Fruit fly (Drosophila melanogaster) whole organism, prepupa: ENCODE data around the gene RNaseX25.

Source experiments
- Blimp-1 ChIP-seq: fragments of 200-800 bp; sonication (Bioruptor generic); optimal IDR thresholded peaks from 3 replicates; lab custom pipeline; 2017; ENCODE audit warnings: missing biosample characterization, missing genetic modification characterization, mild to moderate bottlenecking, moderate library complexity, missing genetic modification reagents
- CG10631 ChIP-seq: fragments of 200-800 bp; sonication (Bioruptor generic); optimal IDR thresholded peaks from 2 replicates; lab custom pipeline; 2016; ENCODE audit warnings: missing biosample characterization, missing genetic modification characterization
- CG10669 ChIP-seq: fragments of 200-800 bp; sonication (Bioruptor generic); optimal IDR thresholded peaks from 3 replicates; lab custom pipeline; 2018; ENCODE audit warnings: missing biosample characterization, mild to moderate bottlenecking, missing genetic modification characterization, moderate library complexity
- CG11762 ChIP-seq: fragments of 200-800 bp; sonication (Bioruptor generic); optimal IDR thresholded peaks from 3 replicates; lab custom pipeline; 2016; ENCODE audit warnings: missing biosample characterization, missing genetic modification characterization; ENCODE audit not compliant: insufficient read depth
- CG15336 ChIP-seq: fragments of 200-800 bp; sonication (Bioruptor generic); IDR thresholded peaks from 2 replicates; pipeline ENCODE4 v1.3.6; 2022; ENCODE audit warnings: missing biosample characterization, missing genetic modification characterization
- CG1621 ChIP-seq: fragments of 200-800 bp; sonication (Bioruptor generic); optimal IDR thresholded peaks from 3 replicates; lab custom pipeline; 2018; ENCODE audit warnings: missing biosample characterization, mild to moderate bottlenecking, missing genetic modification characterization
- CG16779 ChIP-seq: fragments of 200-800 bp; sonication (Bioruptor generic); optimal IDR thresholded peaks from 3 replicates; lab custom pipeline; 2017; ENCODE audit warnings: missing biosample characterization, mild to moderate bottlenecking, missing genetic modification characterization
- CG3032 ChIP-seq: fragments of 200-800 bp; optimal IDR thresholded peaks from 2 replicates; lab custom pipeline; 2019; ENCODE audit warnings: missing biosample characterization, mild to moderate bottlenecking, missing genetic modification characterization, moderate library complexity
- CG31627 ChIP-seq: fragments of 200-800 bp; sonication (Bioruptor generic); optimal IDR thresholded peaks from 3 replicates; lab custom pipeline; 2016; ENCODE audit warnings: missing biosample characterization, missing genetic modification characterization
- CG32006 ChIP-seq: fragments of 200-800 bp; sonication (Bioruptor generic); optimal IDR thresholded peaks from 3 replicates; lab custom pipeline; 2017; ENCODE audit warnings: missing biosample characterization, mild to moderate bottlenecking, missing genetic modification characterization
- CG34406 ChIP-seq: fragments of 200-800 bp; sonication (Bioruptor generic); optimal IDR thresholded peaks from 3 replicates; lab custom pipeline; 2016; ENCODE audit warnings: missing biosample characterization, missing genetic modification characterization
- CG6792 ChIP-seq: fragments of 200-800 bp; sonication (Bioruptor generic); optimal IDR thresholded peaks from 3 replicates; lab custom pipeline; 2016; ENCODE audit warnings: missing biosample characterization, missing genetic modification characterization
- CG6808 ChIP-seq: fragments of 200-800 bp; sonication (Bioruptor generic); optimal IDR thresholded peaks from 3 replicates; lab custom pipeline; 2017; ENCODE audit warnings: missing biosample characterization, missing genetic modification characterization, mild to moderate bottlenecking, moderate library complexity, missing genetic modification reagents
- CG8319 ChIP-seq: fragments of 200-800 bp; sonication (Bioruptor generic); optimal IDR thresholded peaks from 3 replicates; lab custom pipeline; 2016; ENCODE audit warnings: missing biosample characterization, missing genetic modification characterization
- CG9139 ChIP-seq: fragments of 200-800 bp; sonication (Bioruptor generic); optimal IDR thresholded peaks from 3 replicates; lab custom pipeline; 2017; ENCODE audit warnings: missing biosample characterization, mild to moderate bottlenecking, missing genetic modification characterization
- Eip78C ChIP-seq: fragments of 200-800 bp; sonication (Bioruptor generic); peaks from one replicate; lab custom pipeline; 2016; ENCODE audit warnings: missing biosample characterization, missing genetic modification characterization
- Ets21C ChIP-seq: fragments of 200-800 bp; sonication (Bioruptor generic); optimal IDR thresholded peaks from 3 replicates; lab custom pipeline; 2016; ENCODE audit warnings: missing biosample characterization, missing genetic modification characterization
- Hr38 ChIP-seq: sonication (Bioruptor generic); optimal IDR thresholded peaks from 2 replicates; lab custom pipeline; 2016; ENCODE audit warnings: missing biosample characterization, missing genetic modification characterization
- Hr39 ChIP-seq: fragments of 200-800 bp; sonication (Bioruptor generic); optimal IDR thresholded peaks from 2 replicates; lab custom pipeline; 2016; ENCODE audit warnings: missing biosample characterization, missing genetic modification characterization
- Lpt ChIP-seq: fragments of 200-800 bp; sonication (Bioruptor generic); optimal IDR thresholded peaks from 3 replicates; lab custom pipeline; 2016; ENCODE audit warnings: missing biosample characterization, missing genetic modification characterization
- OdsH ChIP-seq: fragments of 200-800 bp; sonication (Bioruptor generic); optimal IDR thresholded peaks from 3 replicates; lab custom pipeline; 2016; ENCODE audit warnings: missing biosample characterization, missing genetic modification characterization
- Sox14 ChIP-seq: fragments of 200-800 bp; sonication (Bioruptor generic); optimal IDR thresholded peaks from 3 replicates; lab custom pipeline; 2016; ENCODE audit warnings: missing biosample characterization, missing genetic modification characterization
- Sox15 ChIP-seq: fragments of 200-800 bp; sonication (Bioruptor generic); optimal IDR thresholded peaks from 3 replicates; lab custom pipeline; 2016; ENCODE audit warnings: missing biosample characterization, missing genetic modification characterization
- acj6 ChIP-seq: fragments of 200-800 bp; sonication (Bioruptor generic); optimal IDR thresholded peaks from 3 replicates; lab custom pipeline; 2016; ENCODE audit warnings: missing biosample characterization, missing genetic modification characterization
- dsx ChIP-seq: fragments of 200-800 bp; optimal IDR thresholded peaks from 3 replicates; lab custom pipeline; 2019; ENCODE audit warnings: missing biosample characterization, mild to moderate bottlenecking, missing genetic modification characterization, moderate library complexity; ENCODE audit not compliant: poor library complexity, severe bottlenecking
- esn ChIP-seq: fragments of 200-800 bp; sonication (Bioruptor generic); optimal IDR thresholded peaks from 2 replicates; lab custom pipeline; 2016; ENCODE audit warnings: missing biosample characterization, mild to moderate bottlenecking, missing genetic modification characterization, moderate library complexity
- fd59A ChIP-seq: fragments of 200-800 bp; sonication (Bioruptor generic); optimal IDR thresholded peaks from 2 replicates; lab custom pipeline; 2017; ENCODE audit warnings: missing biosample characterization, mild to moderate bottlenecking, missing genetic modification characterization, missing genetic modification reagents
- fkh ChIP-seq: fragments of 200-800 bp; sonication (Bioruptor generic); optimal IDR thresholded peaks from 3 replicates; lab custom pipeline; 2017; ENCODE audit warnings: missing biosample characterization, mild to moderate bottlenecking, missing genetic modification characterization, moderate library complexity
- lz ChIP-seq: fragments of 200-800 bp; sonication (Bioruptor generic); optimal IDR thresholded peaks from 3 replicates; lab custom pipeline; 2016; ENCODE audit warnings: missing biosample characterization, missing genetic modification characterization
- net ChIP-seq: fragments of 200-800 bp; sonication (Bioruptor generic); optimal IDR thresholded peaks from 3 replicates; lab custom pipeline; 2016; ENCODE audit warnings: missing biosample characterization, missing genetic modification characterization
- pdm3 ChIP-seq: fragments of 200-800 bp; sonication (Bioruptor generic); optimal IDR thresholded peaks from 3 replicates; lab custom pipeline; 2016; ENCODE audit warnings: missing biosample characterization, missing genetic modification characterization
- spab ChIP-seq: fragments of 200-800 bp; sonication (Bioruptor generic); optimal IDR thresholded peaks from 2 replicates; lab custom pipeline; 2017; ENCODE audit warnings: missing biosample characterization, mild to moderate bottlenecking, missing genetic modification characterization, missing genetic modification reagents
- svp ChIP-seq: fragments of 200-800 bp; sonication (Bioruptor generic); peaks from one replicate; lab custom pipeline; 2016; ENCODE audit warnings: missing biosample characterization, missing genetic modification characterization
- topi ChIP-seq: fragments of 200-800 bp; sonication (Bioruptor generic); optimal IDR thresholded peaks from 3 replicates; lab custom pipeline; 2016; ENCODE audit warnings: missing biosample characterization, missing genetic modification characterization
- vri ChIP-seq: fragments of 200-800 bp; sonication (Bioruptor generic); optimal IDR thresholded peaks from 3 replicates; lab custom pipeline; 2016; ENCODE audit warnings: missing biosample characterization, mild to moderate bottlenecking, missing genetic modification characterization

Gene RNaseX25

dm6 chr3L:7961973-7962753, 8.2 kb upstream of the RNaseX25 start:
- TF ChIP-seq Sox14 (GFP tag; lab: Kevin White, UChicago) (no peak), vri (no peak), fkh (GFP tag; lab: Kevin White, UChicago) (peak; percentile 85), CG9139 (GFP tag; lab: Kevin White, UChicago) (no peak), Eip78C (GFP tag; lab: Kevin White, UChicago) (peak; percentile 32)

dm6 chr3L:7963022-7963421, 7.4 kb upstream of the RNaseX25 start:
- no peak for TF ChIP-seq CG3032 (tag; lab: Kevin White, UChicago)
- TF ChIP-seq, all 60 proteins: peak for 0

- TF ChIP-seq esn (GFP tag; lab: Kevin White, UChicago) (peak; percentile 23), CG31627 (GFP tag; lab: Kevin White, UChicago) (peak; percentile 17), lz (GFP tag; lab: Kevin White, UChicago) (no peak), Eip78C (GFP tag; lab: Kevin White, UChicago) (peak; percentile 51), pdm3 (no peak), CG15336 (GFP tag; lab: Robert Waterston, UW) (no peak), CG32006 (no peak)
- TF ChIP-seq, all 60 proteins: peak for 3
These were observed 6.8 kb upstream of the RNaseX25 start for dm6 chr3L:7963549-7963948.

dm6 chr3L:7967203-7967602, 3.2 kb upstream of the RNaseX25 start:
- no peak for TF ChIP-seq Sox15 (GFP tag; lab: Kevin White, UChicago)
- no peak for TF ChIP-seq CG8319 (GFP tag; lab: Kevin White, UChicago)
- no peak for TF ChIP-seq CG16779 (tag; lab: Kevin White, UChicago)
- TF ChIP-seq CG15336 (GFP tag; lab: Robert Waterston, UW): no peak
- TF ChIP-seq CG9139 (GFP tag; lab: Kevin White, UChicago): no peak
- TF ChIP-seq svp (GFP tag; lab: Kevin White, UChicago): no peak
- TF ChIP-seq CG11762: no peak
- no peak for TF ChIP-seq CG10669 (GFP tag; lab: Kevin White, UChicago)
- no peak for TF ChIP-seq CG6792
- no peak for TF ChIP-seq OdsH (GFP tag; lab: Kevin White, UChicago)
- TF ChIP-seq Hr39: no peak
- no peak for TF ChIP-seq esn (GFP tag; lab: Kevin White, UChicago)
- no peak for TF ChIP-seq Lpt (GFP tag; lab: Kevin White, UChicago)

dm6 chr3L:7968422-7969030, 1.9 kb upstream of the RNaseX25 start:
- TF ChIP-seq Hr38 (no peak), CG1621 (tag; lab: Kevin White, UChicago) (no peak), CG31627 (GFP tag; lab: Kevin White, UChicago) (no peak), dsx (GFP tag; lab: Kevin White, UChicago) (no peak), CG6808 (GFP tag; lab: Kevin White, UChicago) (no peak), spab (GFP tag; lab: Kevin White, UChicago) (no peak), CG34406 (GFP tag; lab: Kevin White, UChicago) (no peak), net (GFP tag; lab: Kevin White, UChicago) (no peak), acj6 (GFP tag; lab: Kevin White, UChicago) (no peak), Sox14 (GFP tag; lab: Kevin White, UChicago) (no peak), CG10631 (GFP tag; lab: Kevin White, UChicago) (no peak), Sox15 (GFP tag; lab: Kevin White, UChicago) (no peak), Ets21C (GFP tag; lab: Kevin White, UChicago) (no peak), CG32006 (no peak), topi (no peak), Blimp-1 (GFP tag; lab: Kevin White, UChicago) (no peak), fd59A (GFP tag; lab: Kevin White, UChicago) (no peak)
- TF ChIP-seq, all 60 proteins: peak for 0
